Worm (Caenorhabditis elegans) whole organism, L4 larva: ENCODE data around the gene sumv-1.

ENCODE experiments used
- F49E8.2 ChIP-seq: sonication (generic microtip); optimal IDR thresholded peaks from 2 replicates; lab custom pipeline; 2016; ENCODE audit warnings: missing compliant biosample characterization, mild to moderate bottlenecking, missing genetic modification characterization, borderline replicate concordance
- R02D3.7 ChIP-seq: fragments of 150-350 bp; sonication (generic microtip); optimal IDR thresholded peaks from 3 replicates; lab custom pipeline; 2014; ENCODE audit warnings: missing biosample characterization, missing genetic modification characterization
- T20F7.1 ChIP-seq: fragments of 200-800 bp; sonication (Bioruptor generic); optimal IDR thresholded peaks from 2 replicates; lab custom pipeline; 2018; ENCODE audit warnings: mild to moderate bottlenecking, missing genetic modification characterization, missing compliant biosample characterization
- aly-2 ChIP-seq: sonication (generic microtip); optimal IDR thresholded peaks from 2 replicates; lab custom pipeline; 2018; ENCODE audit warnings: missing biosample characterization, missing genetic modification characterization
- attf-4 ChIP-seq: sonication (generic microtip); optimal IDR thresholded peaks from 3 replicates; lab custom pipeline; 2017; ENCODE audit warnings: missing biosample characterization, missing genetic modification characterization
- ceh-44 ChIP-seq: fragments of 200-800 bp; sonication (Bioruptor generic); IDR thresholded peaks from 2 replicates; pipeline ENCODE4 v1.3.6; 2022; ENCODE audit warnings: missing genetic modification reagents, missing genetic modification characterization, missing compliant biosample characterization
- daf-16 ChIP-seq, 3 experiments: sonication (generic microtip); optimal IDR thresholded peaks; 2 replicates each; lab custom pipeline; 2016 to 2017; ENCODE audit warnings: missing genetic modification characterization in 3 of 3, missing genetic modification reagents in 3 of 3, mild to moderate bottlenecking in 2 of 3, missing compliant biosample characterization in 2 of 3, missing biosample characterization in 1 of 3, moderate library complexity in 1 of 3
- daf-19 ChIP-seq: fragments of 200-800 bp; sonication (Bioruptor generic); conservative IDR thresholded peaks from 2 replicates; pipeline ENCODE4 v1.3.6; 2022; ENCODE audit warnings: missing genetic modification characterization, missing compliant biosample characterization
- dmd-6 ChIP-seq: fragments of 200-800 bp; sonication (Bioruptor generic); IDR thresholded peaks from 2 replicates; pipeline ENCODE4 v1.3.6; 2022; ENCODE audit warnings: missing genetic modification reagents, missing genetic modification characterization, missing compliant biosample characterization
- dve-1 ChIP-seq: sonication (generic microtip); optimal IDR thresholded peaks from 2 replicates; lab custom pipeline; 2017; ENCODE audit warnings: antibody characterized with exemption, mild to moderate bottlenecking, missing genetic modification characterization, missing compliant biosample characterization; ENCODE audit not compliant: insufficient read depth
- fkh-10 ChIP-seq: fragments of 150-350 bp; optimal IDR thresholded peaks from 2 replicates; lab custom pipeline; 2014; ENCODE audit warnings: missing biosample characterization, missing genetic modification reagents, missing genetic modification characterization
- gei-8 ChIP-seq: fragments of 200-800 bp; sonication (Bioruptor generic); optimal IDR thresholded peaks from 2 replicates; lab custom pipeline; 2018; ENCODE audit warnings: mild to moderate bottlenecking, missing genetic modification characterization, missing compliant biosample characterization
- hif-1 ChIP-seq, 2 experiments: sonication (generic microtip); optimal IDR thresholded peaks; 2 replicates each; lab custom pipeline; 2016 to 2017; ENCODE audit warnings: missing compliant biosample characterization in 2 of 2, missing genetic modification characterization in 2 of 2, missing genetic modification reagents in 2 of 2, missing genotype in 2 of 2, mild to moderate bottlenecking in 1 of 2
- hlh-11 ChIP-seq: fragments of 200-800 bp; sonication (Bioruptor generic); optimal IDR thresholded peaks from 2 replicates; lab custom pipeline; 2018; ENCODE audit warnings: mild to moderate bottlenecking, missing genetic modification characterization, missing compliant biosample characterization
- hmg-1.1 ChIP-seq: fragments of 200-800 bp; sonication (Bioruptor generic); IDR thresholded peaks from 2 replicates; pipeline ENCODE4 v1.3.6; 2022; ENCODE audit warnings: missing genetic modification reagents, missing genetic modification characterization, missing compliant biosample characterization
- lim-7 ChIP-seq: fragments of 200-800 bp; sonication (Bioruptor generic); IDR thresholded peaks from 2 replicates; pipeline ENCODE4 v1.3.6; 2022; ENCODE audit warnings: missing genetic modification characterization, missing compliant biosample characterization
- lin-13 ChIP-seq: fragments of 150-350 bp; optimal IDR thresholded peaks from 2 replicates; lab custom pipeline; 2014; ENCODE audit warnings: missing biosample characterization, missing genetic modification reagents, missing genetic modification characterization
- lir-3 ChIP-seq: sonication (generic microtip); optimal IDR thresholded peaks from 2 replicates; lab custom pipeline; 2016; ENCODE audit warnings: mild to moderate bottlenecking, missing genetic modification characterization, missing compliant biosample characterization
- lsy-2 ChIP-seq, 2 experiments: fragments of 150-350 bp in 1 of 2; sonication (generic microtip) in 1 of 2; optimal IDR thresholded peaks; 2 replicates each; lab custom pipeline; 2014 to 2017; ENCODE audit warnings: missing biosample characterization in 2 of 2, missing genetic modification characterization in 2 of 2
- madf-5 ChIP-seq, 2 experiments: fragments of 200-800 bp; sonication (Bioruptor generic); IDR thresholded peaks; 2 replicates each; pipeline ENCODE4 v1.3.6; 2022; ENCODE audit warnings: missing compliant biosample characterization in 2 of 2, missing genetic modification characterization in 2 of 2
- mdt-29 ChIP-seq: fragments of 200-800 bp; sonication (Bioruptor generic); IDR thresholded peaks from 2 replicates; pipeline ENCODE4 v1.3.6; 2022; ENCODE audit warnings: missing genetic modification reagents, missing genetic modification characterization, missing compliant biosample characterization
- mep-1 ChIP-seq: fragments of 150-350 bp; sonication (generic microtip); optimal IDR thresholded peaks from 3 replicates; lab custom pipeline; 2014; ENCODE audit warnings: missing biosample characterization, missing genetic modification characterization
- nhr-28 ChIP-seq: fragments of 150-350 bp; optimal IDR thresholded peaks from 2 replicates; lab custom pipeline; 2014; ENCODE audit warnings: missing biosample characterization, missing genetic modification characterization
- nhr-6 ChIP-seq: fragments of 150-350 bp; optimal IDR thresholded peaks from 2 replicates; lab custom pipeline; 2014; ENCODE audit warnings: missing biosample characterization, missing genetic modification characterization
- nhr-77 ChIP-seq: fragments of 150-350 bp; optimal IDR thresholded peaks from 2 replicates; lab custom pipeline; 2014; ENCODE audit warnings: missing biosample characterization, missing genetic modification characterization
- pha-4 ChIP-seq, 2 experiments: fragments of 150-350 bp in 1 of 2; fragments of 200-800 bp in 1 of 2; sonication (Bioruptor generic) in 1 of 2; IDR thresholded peaks in 1 of 2; optimal IDR thresholded peaks in 1 of 2; 2 replicates each; pipeline versions ENCODE4 v1.3.6 to Lab custom; 2014 to 2022; ENCODE audit warnings: missing genetic modification characterization in 2 of 2, missing genetic modification reagents in 2 of 2, missing biosample characterization in 1 of 2, missing compliant biosample characterization in 1 of 2
- pqm-1 ChIP-seq: sonication (generic microtip); optimal IDR thresholded peaks from 2 replicates; lab custom pipeline; 2017; ENCODE audit warnings: missing biosample characterization, missing genetic modification characterization
- saeg-2 ChIP-seq: fragments of 200-800 bp; sonication (Bioruptor generic); IDR thresholded peaks from 2 replicates; pipeline ENCODE4 v1.3.6; 2022; ENCODE audit warnings: missing genetic modification reagents, missing genetic modification characterization, missing compliant biosample characterization
- spr-1 ChIP-seq: sonication (generic microtip); optimal IDR thresholded peaks from 2 replicates; lab custom pipeline; 2016; ENCODE audit warnings: mild to moderate bottlenecking, missing genetic modification characterization, missing compliant biosample characterization
- unc-62 ChIP-seq, 3 experiments: fragments of 150-350 bp in 1 of 3; sonication (generic microtip); optimal IDR thresholded peaks in 2 of 3; peaks in 1 of 3; 1 replicate in 1 of 3; 2 replicates in 2 of 3; lab custom pipeline; 2014 to 2017; ENCODE audit warnings: missing biosample characterization in 3 of 3, missing genetic modification characterization in 3 of 3, missing genetic modification reagents in 3 of 3, missing genotype in 1 of 3
- zfp-3 ChIP-seq: fragments of 200-800 bp; sonication (Bioruptor generic); conservative IDR thresholded peaks from 2 replicates; pipeline ENCODE4 v1.3.6; 2022; ENCODE audit warnings: missing genetic modification reagents, missing genetic modification characterization, missing compliant biosample characterization
- ztf-11 ChIP-seq: fragments of 150-350 bp; optimal IDR thresholded peaks from 2 replicates; lab custom pipeline; 2014; ENCODE audit warnings: missing biosample characterization, missing genetic modification characterization
- ztf-7 ChIP-seq: fragments of 150-350 bp; optimal IDR thresholded peaks from 2 replicates; lab custom pipeline; 2014; ENCODE audit warnings: missing biosample characterization, missing genetic modification characterization

Gene sumv-1

DNA sequence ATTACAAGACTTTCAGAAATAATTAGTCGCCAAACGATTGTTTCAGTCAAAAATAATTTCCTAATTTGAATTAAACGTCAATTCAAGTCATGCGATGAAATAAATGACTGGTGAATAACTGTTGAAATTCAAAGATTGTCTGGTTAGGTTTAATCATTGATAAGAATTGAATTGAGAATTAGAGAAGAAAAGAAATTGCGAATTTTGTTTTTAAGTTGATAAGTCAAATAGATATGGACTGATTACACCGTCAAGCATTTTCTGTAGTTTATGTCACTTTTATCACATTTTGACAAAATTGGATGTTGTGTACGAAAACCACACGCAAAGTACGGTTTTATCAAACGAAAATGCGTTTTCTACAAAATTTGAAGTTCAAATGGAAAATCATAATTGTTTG, 52.7 kb downstream of the sumv-1 start (continued):
- TF ChIP-seq lir-3 (tag; lab: Kevin White, UChicago) (no peak), zfp-3 (GFP tag; lab: Robert Waterston, UW) (no peak), hlh-11 (peak; percentile 86), mdt-29 (no peak), madf-5 (GFP tag; IDR thresholded peaks at IDR 0.05; lab: Robert Waterston, UW) (no peak), F49E8.2 (no peak), ztf-11 (tag; lab: Kevin White, UChicago) (no peak), ceh-44 (no peak), aly-2 (tag; lab: Kevin White, UChicago) (no peak), nhr-6 (no peak), dve-1 (peak; percentile 97), daf-19 (GFP tag; lab: Robert Waterston, UW) (no peak), hmg-1.1 (GFP tag; lab: Robert Waterston, UW) (no peak), fkh-10 (GFP tag; lab: Kevin White, UChicago) (no peak)

DNA sequence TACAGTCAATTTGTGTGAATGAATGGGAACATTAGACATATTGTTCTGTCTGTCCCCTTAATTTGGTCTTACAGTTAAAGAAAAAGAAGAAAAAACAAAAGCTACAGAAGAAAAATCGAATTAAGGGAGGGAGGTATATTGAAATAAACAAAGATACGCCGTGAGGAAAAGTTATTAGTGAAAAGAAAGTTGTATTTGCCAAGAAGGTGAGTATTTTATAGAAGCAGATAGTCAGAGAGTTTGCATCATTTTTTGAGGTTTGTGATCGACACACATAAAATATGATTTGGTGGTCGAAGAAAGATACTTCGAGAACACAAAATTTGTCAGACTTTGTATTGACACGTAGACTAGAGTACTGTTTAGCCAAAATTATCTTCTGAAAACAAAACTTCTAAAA, 53.6 kb downstream of the sumv-1 start:
- peak in 1 of 2 experiments; percentile 38 for TF ChIP-seq unc-62 (GFP tag; optimal IDR thresholded peaks at IDR 0.05 in 1 of 2; lab: Kevin White, UChicago)
- TF ChIP-seq unc-62 (tag; optimal IDR thresholded peaks at IDR 0.05; lab: Kevin White, UChicago): no peak
- peak; percentile 75 for TF ChIP-seq pqm-1 (tag; lab: Kevin White, UChicago)
- TF ChIP-seq T20F7.1 (GFP tag; lab: Kevin White, UChicago): peak; percentile 19
- no peak for TF ChIP-seq gei-8 (GFP tag; lab: Kevin White, UChicago)
- no peak for TF ChIP-seq saeg-2 (GFP tag; lab: Robert Waterston, UW)
- peak; percentile 4 for TF ChIP-seq ztf-7 (tag; lab: Kevin White, UChicago)
- TF ChIP-seq lin-13 (GFP tag; lab: Kevin White, UChicago): no peak
- no peak for TF ChIP-seq attf-4 (tag; lab: Kevin White, UChicago)
- peak in 1 of 2 experiments; percentile 28 for TF ChIP-seq lsy-2 (tag; optimal IDR thresholded peaks at IDR 0.05; lab: Kevin White, UChicago)
- TF ChIP-seq lim-7 (GFP tag; lab: Robert Waterston, UW): 0 out of 2 replicates have a peak, but pooled peaks have one; percentile 34
- peak in 1 of 2 experiments; percentile 44 for TF ChIP-seq hif-1 (tag; optimal IDR thresholded peaks at IDR 0.05; lab: Kevin White, UChicago)
- TF ChIP-seq dve-1: peak; percentile 60
- TF ChIP-seq mep-1 (tag; lab: Kevin White, UChicago): peak; percentile 8
- peak; percentile 96 for TF ChIP-seq nhr-28
- no peak for TF ChIP-seq daf-16 (GFP tag; optimal IDR thresholded peaks at IDR 0.05; lab: Kevin White, UChicago)
- TF ChIP-seq daf-16 (tag; optimal IDR thresholded peaks at IDR 0.05; lab: Kevin White, UChicago): peak; percentile 13
- TF ChIP-seq nhr-77 (tag; lab: Kevin White, UChicago): peak; percentile 71
- TF ChIP-seq dmd-6 (GFP tag; lab: Robert Waterston, UW): peak; percentile 34; the same call in 1 of the 2 replicates
- TF ChIP-seq R02D3.7 (tag; lab: Kevin White, UChicago): no peak

DNA sequence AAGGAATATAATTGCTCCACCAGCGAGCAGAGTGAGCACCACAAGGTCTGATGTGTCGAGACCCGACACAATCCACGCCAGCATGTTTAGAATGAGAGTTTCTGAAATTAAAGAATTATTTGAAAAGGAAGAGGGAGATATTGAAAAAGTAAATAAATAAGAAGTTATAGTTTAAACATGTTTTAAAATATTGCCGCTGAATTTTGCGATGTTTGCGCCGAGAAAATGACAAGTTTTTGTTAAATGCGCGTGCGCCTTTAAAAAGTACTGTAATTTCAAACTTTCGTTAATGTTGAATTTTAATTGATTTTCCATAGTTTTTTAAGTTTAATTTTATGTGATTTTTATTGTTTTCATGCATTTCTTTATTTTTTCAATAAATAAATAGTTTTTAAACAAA, 54.4 kb downstream of the sumv-1 start, which contains the start of gene emb-8:
emb-8 (minus strand) TSS at position 101 of the 400 bp plus-strand sequence.
- TF ChIP-seq pha-4 (GFP tag; IDR thresholded peaks at IDR 0.05; lab: Robert Waterston, UW) (0 out of 2 replicates have a peak, but pooled peaks have one; percentile 31), pha-4 (tag; optimal IDR thresholded peaks at IDR 0.05; lab: Kevin White, UChicago) (no peak), spr-1 (no peak)
